Worm (Caenorhabditis elegans): ENCODE data around the gene emb-30.

DNA sequence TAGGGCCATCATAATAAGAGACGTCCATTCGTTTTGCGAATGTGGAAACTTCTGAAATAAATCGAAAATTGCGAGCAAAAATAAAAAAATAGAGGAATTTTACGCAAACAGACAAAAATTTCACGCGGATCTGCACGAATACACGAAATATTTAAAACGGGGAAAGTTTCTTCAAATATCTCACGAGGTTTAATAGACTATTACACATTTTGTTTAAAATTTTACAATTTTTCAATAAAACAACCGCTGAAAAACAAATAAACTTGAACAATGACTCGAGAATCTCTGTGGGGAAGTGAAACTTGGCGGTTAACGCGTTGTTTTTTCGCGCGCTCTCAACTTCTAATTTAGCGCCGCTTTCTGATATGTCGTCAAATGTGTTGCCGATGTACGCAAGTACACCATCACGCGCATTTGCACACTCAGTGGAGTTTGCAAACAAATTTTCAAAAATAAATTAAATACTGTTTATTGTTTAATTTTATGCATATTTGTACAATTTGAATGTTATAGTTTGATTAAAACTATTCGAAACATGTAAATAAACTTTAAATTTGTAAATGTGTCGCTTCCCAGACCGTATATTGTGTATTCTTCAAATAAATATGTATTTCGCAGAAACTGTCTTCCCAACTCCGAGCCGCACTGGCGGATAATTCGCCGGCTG is 48.0 kb downstream of the emb-30 start, which contains the start of the genes gpr-2 and rgr-1:
- no peak for TF ChIP-seq ztf-11 (tag; optimal IDR thresholded peaks at IDR 0.05)
- TF ChIP-seq fkh-10 (GFP tag; optimal IDR thresholded peaks at IDR 0.05): no peak
- no peak for TF ChIP-seq nhr-76 (tag; optimal IDR thresholded peaks at IDR 0.05)
- TF ChIP-seq unc-62 (GFP tag; optimal IDR thresholded peaks at IDR 0.05): no peak
- no peak for TF ChIP-seq elt-3 (tag; optimal IDR thresholded peaks at IDR 0.05)
- TF ChIP-seq lsy-12 (tag; optimal IDR thresholded peaks at IDR 0.05): no peak
- TF ChIP-seq ama-1 (optimal IDR thresholded peaks at IDR 0.05): no peak
- no peak for TF ChIP-seq zag-1 (tag; optimal IDR thresholded peaks at IDR 0.05)
- TF ChIP-seq mml-1 (tag; optimal IDR thresholded peaks at IDR 0.05): no peak
- no peak for TF ChIP-seq nhr-237 (tag; optimal IDR thresholded peaks at IDR 0.05)
- no peak for TF ChIP-seq fos-1 (tag; optimal IDR thresholded peaks at IDR 0.05)
